Fruit fly (Drosophila melanogaster): ENCODE measurements around the gene CG3106.

CG3106 gene

DNA sequence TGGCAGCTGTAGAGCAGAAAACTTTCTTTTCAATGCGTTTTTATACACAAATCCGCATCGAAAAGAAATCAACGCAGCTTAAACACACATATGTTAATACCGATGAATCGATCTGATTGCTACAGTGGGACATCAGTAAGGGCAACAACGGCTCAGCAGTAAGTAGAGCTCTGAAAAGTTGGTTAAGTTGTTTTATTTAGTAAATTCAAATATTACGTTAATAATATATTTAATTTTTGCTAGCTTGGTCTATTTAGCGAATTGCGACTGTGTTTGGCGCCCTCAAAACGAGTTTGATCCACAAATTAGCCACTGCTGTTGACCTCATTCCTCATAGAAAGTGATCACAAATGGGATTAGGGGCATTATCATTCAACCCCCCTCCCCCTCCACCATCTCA is 10.7 kb downstream of the CG3106 start (continued):
- TF ChIP-seq CG6791 (GFP tag; IDR thresholded peaks at IDR 0.05; ENCODE audit: partially characterized antibody): no peak
- no peak for TF ChIP-seq zfh2 (GFP tag; optimal IDR thresholded peaks at IDR 0.05)
- peak; percentile 58 for TF ChIP-seq CG11247 (GFP tag; IDR thresholded peaks at IDR 0.05)
- no peak for TF ChIP-seq Elba2 (GFP tag; optimal IDR thresholded peaks at IDR 0.05)
- TF ChIP-seq BEAF-32 (GFP tag; optimal IDR thresholded peaks at IDR 0.05): no peak
- TF ChIP-seq CG15269 (tag; optimal IDR thresholded peaks at IDR 0.05): peak; percentile 69
- TF ChIP-seq CG2889 (GFP tag; IDR thresholded peaks at IDR 0.05): 0 out of 3 replicates have a peak, but pooled peaks have one; percentile 32
- TF ChIP-seq pb (GFP tag; optimal IDR thresholded peaks at IDR 0.05): no peak
- no peak for TF ChIP-seq so (GFP tag; IDR thresholded peaks at IDR 0.05)
- TF ChIP-seq sima (GFP tag; optimal IDR thresholded peaks at IDR 0.05): no peak
- peak; percentile 56; the same call in 3 of the 4 replicates for TF ChIP-seq Gug (GFP tag; IDR thresholded peaks at IDR 0.05)
- TF ChIP-seq CG15011 (GFP tag; optimal IDR thresholded peaks at IDR 0.05): no peak
- TF ChIP-seq CG2202 (tag; optimal IDR thresholded peaks at IDR 0.05): no peak
- TF ChIP-seq chn (GFP tag; optimal IDR thresholded peaks at IDR 0.05): peak; percentile 14
- no peak for TF ChIP-seq CG8944 (GFP tag; optimal IDR thresholded peaks at IDR 0.05)
- no peak for TF ChIP-seq org-1 (GFP tag; optimal IDR thresholded peaks at IDR 0.05)
- TF ChIP-seq gfzf (GFP tag; optimal IDR thresholded peaks at IDR 0.05): no peak
- no peak for TF ChIP-seq vfl (GFP tag; optimal IDR thresholded peaks at IDR 0.05)
- TF ChIP-seq odd (GFP tag; optimal IDR thresholded peaks at IDR 0.05): peak; percentile 21
- TF ChIP-seq jigr1 (GFP tag; IDR thresholded peaks at IDR 0.05): no peak
- TF ChIP-seq E2f2 (GFP tag; IDR thresholded peaks at IDR 0.05): peak; percentile 26; the same call in 1 of the 2 replicates
- no peak for TF ChIP-seq CG11560 (tag; IDR thresholded peaks at IDR 0.05)
- no peak for TF ChIP-seq CG6175 (GFP tag; IDR thresholded peaks at IDR 0.05)
- TF ChIP-seq Ptx1 (GFP tag; IDR thresholded peaks at IDR 0.05): peak; percentile 61
- peak; percentile 19 for TF ChIP-seq CG10267 (tag; optimal IDR thresholded peaks at IDR 0.05)
- TF ChIP-seq zfh1 (GFP tag; IDR thresholded peaks at IDR 0.05): peak; percentile 65; the same call in 2 of the 3 replicates
- TF ChIP-seq CG1233 (GFP tag; optimal IDR thresholded peaks at IDR 0.05): peak; percentile 52
- no peak for TF ChIP-seq mam (GFP tag; optimal IDR thresholded peaks at IDR 0.05)
- peak; percentile 48 for TF ChIP-seq Dek (tag; optimal IDR thresholded peaks at IDR 0.05)
- no peak for TF ChIP-seq CG6272 (GFP tag; IDR thresholded peaks at IDR 0.05)
- TF ChIP-seq cato (GFP tag; optimal IDR thresholded peaks at IDR 0.05; ENCODE audit: borderline replicate concordance): peak; percentile 1
- no peak for TF ChIP-seq E2f1 (GFP tag; IDR thresholded peaks at IDR 0.05)
- TF ChIP-seq CG4424 (GFP tag; optimal IDR thresholded peaks at IDR 0.05): peak; percentile 55
- TF ChIP-seq Fer3 (tag; optimal IDR thresholded peaks at IDR 0.05): peak; percentile 59
- TF ChIP-seq lab (GFP tag; optimal IDR thresholded peaks at IDR 0.05): peak; percentile 66
- TF ChIP-seq dpn (GFP tag; optimal IDR thresholded peaks at IDR 0.05): peak in 1 of 2 experiments; percentile 51
- no peak for TF ChIP-seq jumu (GFP tag; optimal IDR thresholded peaks at IDR 0.05)
- no peak for TF ChIP-seq HLH54F (GFP tag; optimal IDR thresholded peaks at IDR 0.05)
- no peak for TF ChIP-seq cad (GFP tag; optimal IDR thresholded peaks at IDR 0.05)
- peak; percentile 47; the same call in 2 of the 3 replicates for TF ChIP-seq CG14050 (GFP tag; IDR thresholded peaks at IDR 0.05)
- peak; percentile 54; the same call in 1 of the 2 replicates for TF ChIP-seq CG32532 (GFP tag; IDR thresholded peaks at IDR 0.05)
- no peak for TF ChIP-seq CG8089 (GFP tag; optimal IDR thresholded peaks at IDR 0.05)
- TF ChIP-seq CG10431 (GFP tag; optimal IDR thresholded peaks at IDR 0.05): no peak
- peak; percentile 10 for TF ChIP-seq CG12155 (GFP tag; optimal IDR thresholded peaks at IDR 0.05)
- TF ChIP-seq CG1792 (GFP tag; optimal IDR thresholded peaks at IDR 0.05): no peak
- no peak for TF ChIP-seq ab (GFP tag; optimal IDR thresholded peaks at IDR 0.05)
- TF ChIP-seq bsh (GFP tag; optimal IDR thresholded peaks at IDR 0.05): peak in 1 of 2 experiments; percentile 70
- TF ChIP-seq CG15073 (GFP tag; optimal IDR thresholded peaks at IDR 0.05): no peak
- no peak for TF ChIP-seq pros (GFP tag; optimal IDR thresholded peaks at IDR 0.05)
- peak; percentile 25 for TF ChIP-seq CG10209 (GFP tag; optimal IDR thresholded peaks at IDR 0.05)
- TF ChIP-seq CG6654 (GFP tag; optimal IDR thresholded peaks at IDR 0.05): no peak
- TF ChIP-seq CG9932 (GFP tag; IDR thresholded peaks at IDR 0.05): peak; percentile 32; the same call in 1 of the 2 replicates
